Worm (Caenorhabditis elegans) whole organism, late embryonic: ENCODE measurements around the gene pals-32.

Experiments
- C38D4.7 ChIP-seq: fragments of 200-800 bp; sonication (Bioruptor generic); optimal IDR thresholded peaks from 2 replicates; lab custom pipeline; 2018; ENCODE audit warnings: mild to moderate bottlenecking, missing genetic modification characterization, moderate library complexity, missing compliant biosample characterization
- F13H6.1 ChIP-seq: sonication (generic microtip); optimal IDR thresholded peaks from 2 replicates; lab custom pipeline; 2016; ENCODE audit warnings: missing genetic modification characterization, missing compliant biosample characterization
- K02D7.2 ChIP-seq: sonication (generic microtip); optimal IDR thresholded peaks from 2 replicates; lab custom pipeline; 2017; ENCODE audit warnings: mild to moderate bottlenecking, missing genetic modification characterization, missing compliant biosample characterization
- Y22D7AL.16 ChIP-seq: sonication (generic microtip); optimal IDR thresholded peaks from 2 replicates; lab custom pipeline; 2016; ENCODE audit warnings: missing genetic modification characterization, missing compliant biosample characterization
- ceh-14 ChIP-seq: sonication (generic microtip); optimal IDR thresholded peaks from 2 replicates; lab custom pipeline; 2016; ENCODE audit warnings: missing genotype, missing genetic modification characterization, missing compliant biosample characterization
- ceh-24 ChIP-seq: sonication (generic microtip); optimal IDR thresholded peaks from 2 replicates; lab custom pipeline; 2016; ENCODE audit warnings: mild to moderate bottlenecking, missing genetic modification characterization, missing compliant biosample characterization
- ceh-34 ChIP-seq: sonication (generic microtip); optimal IDR thresholded peaks from 2 replicates; lab custom pipeline; 2016; ENCODE audit warnings: mild to moderate bottlenecking, missing genetic modification characterization, missing compliant biosample characterization
- ceh-45 ChIP-seq: fragments of 200-800 bp; sonication (Bioruptor generic); IDR thresholded peaks from 2 replicates; pipeline ENCODE4 v1.3.6; 2022; ENCODE audit warnings: missing genetic modification reagents, missing genetic modification characterization, missing compliant biosample characterization
- ceh-48 ChIP-seq: sonication (generic microtip); optimal IDR thresholded peaks from 2 replicates; lab custom pipeline; 2016; ENCODE audit warnings: missing genetic modification characterization, inconsistent platforms, missing compliant biosample characterization
- ceh-6 ChIP-seq: fragments of 200-800 bp; sonication (Bioruptor generic); optimal IDR thresholded peaks from 2 replicates; lab custom pipeline; 2018; ENCODE audit warnings: mild to moderate bottlenecking, missing genetic modification characterization, missing compliant biosample characterization
- ceh-9 ChIP-seq: sonication (generic microtip); optimal IDR thresholded peaks from 2 replicates; lab custom pipeline; 2016; ENCODE audit warnings: mild to moderate bottlenecking, missing genetic modification characterization, inconsistent platforms, missing compliant biosample characterization
- dmd-4 ChIP-seq: sonication (generic microtip); optimal IDR thresholded peaks from 2 replicates; lab custom pipeline; 2016; ENCODE audit warnings: borderline replicate concordance, missing genetic modification characterization, missing compliant biosample characterization
- elt-4 ChIP-seq: sonication (generic microtip); optimal IDR thresholded peaks from 2 replicates; lab custom pipeline; 2016; ENCODE audit warnings: missing genetic modification characterization, missing compliant biosample characterization
- fkh-6 ChIP-seq: sonication (generic microtip); optimal IDR thresholded peaks from 2 replicates; lab custom pipeline; 2016; ENCODE audit warnings: missing genetic modification characterization, missing compliant biosample characterization
- hlh-13 ChIP-seq: fragments of 200-800 bp; sonication (Bioruptor generic); optimal IDR thresholded peaks from 2 replicates; lab custom pipeline; 2018; ENCODE audit warnings: mild to moderate bottlenecking, missing genetic modification characterization, missing compliant biosample characterization
- hlh-15 ChIP-seq: sonication (generic microtip); optimal IDR thresholded peaks from 2 replicates; lab custom pipeline; 2016; ENCODE audit warnings: missing genetic modification characterization, missing compliant biosample characterization
- hlh-30 ChIP-seq: sonication (generic microtip); optimal IDR thresholded peaks from 2 replicates; lab custom pipeline; 2017; ENCODE audit warnings: antibody characterized with exemption, missing genetic modification characterization, missing compliant biosample characterization; ENCODE audit not compliant: insufficient read depth
- hlh-6 ChIP-seq: sonication (generic microtip); optimal IDR thresholded peaks from 2 replicates; lab custom pipeline; 2016; ENCODE audit warnings: missing genotype, missing genetic modification characterization, missing compliant biosample characterization
- nfya-1 ChIP-seq: sonication (generic microtip); optimal IDR thresholded peaks from 2 replicates; lab custom pipeline; 2017; ENCODE audit warnings: missing genetic modification characterization, mild to moderate bottlenecking, missing compliant biosample characterization, antibody characterized with exemption, moderate library complexity
- nhr-232 ChIP-seq: sonication (generic microtip); optimal IDR thresholded peaks from 2 replicates; lab custom pipeline; 2016; ENCODE audit warnings: missing genetic modification characterization, missing compliant biosample characterization
- odd-2 ChIP-seq: sonication (generic microtip); optimal IDR thresholded peaks from 2 replicates; lab custom pipeline; 2017; ENCODE audit warnings: antibody characterized with exemption, mild to moderate bottlenecking, missing genetic modification characterization, missing compliant biosample characterization
- pag-3 ChIP-seq: sonication (generic microtip); optimal IDR thresholded peaks from 2 replicates; lab custom pipeline; 2016; ENCODE audit warnings: missing compliant biosample characterization, missing genetic modification characterization, borderline replicate concordance
- pat-9 ChIP-seq: fragments of 200-800 bp; sonication (Bioruptor generic); optimal IDR thresholded peaks from 2 replicates; lab custom pipeline; 2018; ENCODE audit warnings: mild to moderate bottlenecking, missing genetic modification characterization, moderate library complexity, missing compliant biosample characterization
- pax-1 ChIP-seq: fragments of 150-350 bp; optimal IDR thresholded peaks from 2 replicates; lab custom pipeline; 2014; ENCODE audit warnings: missing biosample characterization, missing genetic modification characterization
- pha-4 ChIP-seq: fragments of 150-350 bp; optimal IDR thresholded peaks from 2 replicates; lab custom pipeline; 2018; ENCODE audit warnings: missing biosample characterization, missing genetic modification reagents, missing genetic modification characterization
- pqm-1 ChIP-seq: sonication (generic microtip); optimal IDR thresholded peaks from 2 replicates; lab custom pipeline; 2016; ENCODE audit warnings: missing genetic modification characterization, missing compliant biosample characterization
- pros-1 ChIP-seq: fragments of 150-350 bp; optimal IDR thresholded peaks from 2 replicates; lab custom pipeline; 2014; ENCODE audit warnings: missing biosample characterization, missing genetic modification reagents, missing genetic modification characterization
- rnt-1 ChIP-seq: sonication (generic microtip); optimal IDR thresholded peaks from 2 replicates; lab custom pipeline; 2016; ENCODE audit warnings: missing genetic modification characterization, missing compliant biosample characterization
- sdc-2 ChIP-seq: sonication (generic microtip); optimal IDR thresholded peaks from 2 replicates; lab custom pipeline; 2016; ENCODE audit warnings: missing genotype, missing genetic modification characterization, missing compliant biosample characterization
- sox-2 ChIP-seq: fragments of 200-800 bp; sonication (Bioruptor generic); IDR thresholded peaks from 2 replicates; pipeline ENCODE4 v1.3.6; 2022; ENCODE audit warnings: missing genetic modification reagents, missing genetic modification characterization, missing compliant biosample characterization
- sox-4 ChIP-seq: sonication (generic microtip); optimal IDR thresholded peaks from 2 replicates; lab custom pipeline; 2017; ENCODE audit warnings: mild to moderate bottlenecking, missing genetic modification characterization, inconsistent platforms, missing compliant biosample characterization
- tbx-2 ChIP-seq: sonication (generic microtip); optimal IDR thresholded peaks from 2 replicates; lab custom pipeline; 2016; ENCODE audit warnings: missing genetic modification characterization, missing compliant biosample characterization
- tbx-7 ChIP-seq: sonication (generic microtip); optimal IDR thresholded peaks from 2 replicates; lab custom pipeline; 2016; ENCODE audit warnings: missing genotype, missing genetic modification characterization, missing compliant biosample characterization
- ttx-3 ChIP-seq: sonication (generic microtip); optimal IDR thresholded peaks from 2 replicates; lab custom pipeline; 2016; ENCODE audit warnings: missing genetic modification reagents, missing genetic modification characterization, missing compliant biosample characterization
- unc-3 ChIP-seq, 2 experiments: fragments of 200-800 bp in 1 of 2; sonication (Bioruptor generic) in 1 of 2; sonication (generic microtip) in 1 of 2; conservative IDR thresholded peaks in 1 of 2; optimal IDR thresholded peaks in 1 of 2; 2 replicates each; pipeline versions ENCODE4 v1.3.6 to Lab custom; 2016 to 2022; ENCODE audit warnings: missing compliant biosample characterization in 2 of 2, missing genetic modification characterization in 2 of 2, missing genetic modification reagents in 1 of 2
- unc-42 ChIP-seq: sonication (generic microtip); optimal IDR thresholded peaks from 2 replicates; lab custom pipeline; 2016; ENCODE audit warnings: missing genotype, missing genetic modification characterization, missing compliant biosample characterization
- unc-86 ChIP-seq: sonication (generic microtip); optimal IDR thresholded peaks from 2 replicates; lab custom pipeline; 2016; ENCODE audit warnings: missing genetic modification characterization, missing compliant biosample characterization
- zip-5 ChIP-seq: sonication (generic microtip); optimal IDR thresholded peaks from 2 replicates; lab custom pipeline; 2016; ENCODE audit warnings: missing genetic modification characterization, missing compliant biosample characterization
- ztf-16 ChIP-seq: sonication (generic microtip); optimal IDR thresholded peaks from 2 replicates; lab custom pipeline; 2017; ENCODE audit warnings: missing genetic modification characterization, missing compliant biosample characterization

pals-32 gene

DNA sequence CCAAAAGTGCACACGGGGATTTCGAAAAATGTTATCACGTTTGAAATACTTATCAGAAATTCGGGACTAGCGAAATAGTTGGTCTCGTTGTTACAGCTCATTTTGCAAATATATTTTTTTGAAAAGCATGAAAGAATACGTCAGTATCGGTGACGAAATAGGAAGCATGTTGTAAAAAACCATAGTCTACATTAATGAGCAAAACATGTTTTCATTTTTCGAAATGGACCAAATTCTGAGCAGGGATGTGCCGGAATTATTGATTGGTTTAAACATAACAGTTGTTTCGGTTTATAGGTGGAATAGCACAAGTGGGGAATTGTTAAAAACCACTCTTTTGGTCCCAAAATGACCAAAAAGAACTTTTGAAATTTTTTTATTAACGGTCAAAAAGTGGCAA, 37.7 kb downstream of the pals-32 start, which contains the start of gene srh-247:
TSS of gene srh-247 (minus strand) at position 101 of the 400 bp plus-strand sequence.
- no peak for TF ChIP-seq ceh-14 (tag; lab: Kevin White, UChicago)
- TF ChIP-seq Y22D7AL.16 (tag; lab: Kevin White, UChicago), result no peak
- TF ChIP-seq hlh-13 (GFP tag; lab: Kevin White, UChicago), result no peak
- no peak for TF ChIP-seq ttx-3
- TF ChIP-seq zip-5, result no peak
- TF ChIP-seq unc-3 (GFP tag; conservative IDR thresholded peaks at IDR 0.05; lab: Robert Waterston, UW), result no peak
- TF ChIP-seq unc-3 (tag; optimal IDR thresholded peaks at IDR 0.05; lab: Kevin White, UChicago), result no peak
- TF ChIP-seq hlh-30, result no peak
- no peak for TF ChIP-seq pax-1 (tag; lab: Kevin White, UChicago)
- no peak for TF ChIP-seq tbx-7 (tag; lab: Kevin White, UChicago)
- TF ChIP-seq hlh-6 (tag; lab: Kevin White, UChicago), result no peak
- no peak for TF ChIP-seq rnt-1 (tag; lab: Kevin White, UChicago)
- no peak for TF ChIP-seq hlh-15 (tag; lab: Kevin White, UChicago)
- no peak for TF ChIP-seq ceh-9
- no peak for TF ChIP-seq nhr-232
- TF ChIP-seq nfya-1 (tag; lab: Kevin White, UChicago), result no peak
- no peak for TF ChIP-seq sdc-2
- TF ChIP-seq, all 69 proteins: peak for 0

DNA sequence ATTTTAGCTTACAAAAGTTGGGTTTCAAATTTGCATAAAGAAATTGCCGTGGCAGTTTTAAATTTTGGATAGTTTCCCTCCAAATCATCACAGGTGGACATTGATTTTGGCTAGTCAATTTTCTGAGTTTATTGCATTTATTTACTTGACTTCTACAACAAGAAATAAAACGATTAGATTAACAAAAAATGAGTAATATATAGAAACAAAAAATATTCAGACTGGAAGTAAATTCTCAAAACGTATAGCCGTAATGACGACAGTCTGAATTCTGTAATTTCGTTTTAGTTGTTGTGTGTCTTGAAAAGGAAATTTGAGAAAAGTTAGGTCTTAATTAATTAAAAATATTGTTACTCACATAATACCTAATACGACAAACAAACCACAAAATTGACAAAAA, 42.1 kb downstream of the pals-32 start, which contains the start of gene srw-141:
TSS of gene srw-141 (minus strand) at position 101 of the 400 bp plus-strand sequence.
- TF ChIP-seq unc-86 (tag; lab: Kevin White, UChicago) (no peak), C38D4.7 (GFP tag; lab: Kevin White, UChicago) (no peak), elt-4 (tag; lab: Kevin White, UChicago) (no peak), sox-2 (GFP tag; lab: Robert Waterston, UW) (no peak), odd-2 (tag; lab: Kevin White, UChicago) (no peak), pros-1 (tag; lab: Kevin White, UChicago) (no peak), sox-4 (tag; lab: Kevin White, UChicago) (no peak), pat-9 (tag; lab: Kevin White, UChicago) (no peak)

DNA sequence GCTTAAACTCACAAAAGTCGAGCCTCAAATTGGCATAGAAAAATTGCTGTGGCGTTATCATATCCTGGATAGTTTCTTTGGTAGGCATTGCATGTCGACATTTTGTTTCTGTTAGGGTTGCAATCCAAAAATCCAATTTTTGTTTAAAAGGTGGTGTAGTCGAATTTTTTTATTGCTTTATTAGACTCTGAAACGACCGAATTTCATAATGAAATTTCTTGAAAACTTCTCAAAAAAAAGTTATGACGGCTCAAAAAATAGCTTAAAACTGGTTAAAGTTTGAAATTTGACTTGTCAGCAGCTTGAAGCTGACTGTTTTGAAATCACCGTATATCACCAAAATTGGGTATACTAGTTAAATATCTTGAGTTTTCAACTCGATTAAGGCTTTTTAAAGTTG, 45.0 kb downstream of the pals-32 start, which contains the start of gene srw-143:
TSS of gene srw-143 (minus strand) at position 101 of the 400 bp plus-strand sequence.
- no peak for TF ChIP-seq dmd-4 (tag; lab: Kevin White, UChicago)
- TF ChIP-seq pag-3, result no peak
- TF ChIP-seq ceh-24 (tag; lab: Kevin White, UChicago), result no peak
- TF ChIP-seq ceh-45, result no peak
- no peak for TF ChIP-seq ceh-34 (tag; lab: Kevin White, UChicago)
- TF ChIP-seq tbx-2 (tag; lab: Kevin White, UChicago), result no peak
- no peak for TF ChIP-seq pqm-1 (tag; lab: Kevin White, UChicago)
- TF ChIP-seq K02D7.2 (tag; lab: Kevin White, UChicago), result no peak
- TF ChIP-seq F13H6.1 (tag; lab: Kevin White, UChicago), result no peak
- no peak for TF ChIP-seq ceh-48 (tag; lab: Kevin White, UChicago)
- no peak for TF ChIP-seq C38D4.7 (GFP tag; lab: Kevin White, UChicago)
- TF ChIP-seq fkh-6, result no peak
- no peak for TF ChIP-seq unc-42 (tag; lab: Kevin White, UChicago)
- no peak for TF ChIP-seq hlh-15 (tag; lab: Kevin White, UChicago)
- TF ChIP-seq pha-4, result no peak
- no peak for TF ChIP-seq ceh-6 (GFP tag; lab: Kevin White, UChicago)
- no peak for TF ChIP-seq ztf-16
- no peak for TF ChIP-seq nfya-1 (tag; lab: Kevin White, UChicago)
